Fruit fly (Drosophila melanogaster) whole organism, embryonic: ENCODE results near the gene Ir68b.

Source experiments
- Adf1 ChIP-seq: fragments of 200-800 bp; sonication (Bioruptor generic); IDR thresholded peaks from 2 replicates; pipeline ENCODE4 v1.3.6; 2022; ENCODE audit warnings: missing biosample characterization, missing genetic modification characterization
- Awh ChIP-seq: fragments of 200-800 bp; sonication (Bioruptor generic); IDR thresholded peaks from 2 replicates; pipeline ENCODE4, ENCODE4 v1.3.6; 2022; ENCODE audit warnings: missing biosample characterization, missing genetic modification characterization
- Bteb2 ChIP-seq: fragments of 200-800 bp; sonication (Bioruptor generic); optimal IDR thresholded peaks from 2 replicates; lab custom pipeline; 2016; ENCODE audit warnings: missing biosample characterization, missing genetic modification characterization
- CG10267 ChIP-seq: fragments of 200-800 bp; sonication (Bioruptor generic); optimal IDR thresholded peaks from 2 replicates; lab custom pipeline; 2018; ENCODE audit warnings: missing biosample characterization, mild to moderate bottlenecking, missing genetic modification characterization, moderate library complexity
- CG12942 ChIP-seq: fragments of 200-800 bp; sonication (Bioruptor generic); optimal IDR thresholded peaks from 3 replicates; lab custom pipeline; 2016; ENCODE audit warnings: missing biosample characterization, missing genetic modification characterization
- CG13287 ChIP-seq: fragments of 200-800 bp; sonication (Bioruptor generic); IDR thresholded peaks from 2 replicates; pipeline ENCODE4 v1.3.6; 2022; ENCODE audit warnings: missing biosample characterization, missing genetic modification characterization; ENCODE audit not compliant: partially characterized antibody
- CG13775 ChIP-seq: fragments of 200-800 bp; sonication (Bioruptor generic); optimal IDR thresholded peaks from 3 replicates; lab custom pipeline; 2017; ENCODE audit warnings: missing biosample characterization, mild to moderate bottlenecking, missing genetic modification characterization
- CG14050 ChIP-seq: fragments of 200-800 bp; sonication (Bioruptor generic); IDR thresholded peaks from 3 replicates; pipeline ENCODE4 v1.3.6; 2022; ENCODE audit warnings: missing biosample characterization, missing genetic modification characterization
- CG15601 ChIP-seq: fragments of 200-800 bp; sonication (Bioruptor generic); optimal IDR thresholded peaks from 3 replicates; lab custom pipeline; 2019; ENCODE audit warnings: missing biosample characterization, mild to moderate bottlenecking, missing genetic modification characterization, moderate library complexity
- CG16815 ChIP-seq: fragments of 200-800 bp; sonication (Bioruptor generic); optimal IDR thresholded peaks from 3 replicates; lab custom pipeline; 2017; ENCODE audit warnings: missing biosample characterization, mild to moderate bottlenecking, missing genetic modification characterization
- CG17829 ChIP-seq: fragments of 200-800 bp; optimal IDR thresholded peaks from 2 replicates; lab custom pipeline; 2019; ENCODE audit warnings: missing biosample characterization, mild to moderate bottlenecking, missing genetic modification characterization, moderate library complexity
- CG2116 ChIP-seq: fragments of 200-800 bp; sonication (Bioruptor generic); optimal IDR thresholded peaks from 3 replicates; lab custom pipeline; 2018; ENCODE audit warnings: missing biosample characterization, mild to moderate bottlenecking, missing genetic modification characterization
- CG31441 ChIP-seq: fragments of 200-800 bp; sonication (Bioruptor generic); IDR thresholded peaks from 2 replicates; pipeline ENCODE4 v1.3.6; 2022; ENCODE audit warnings: missing biosample characterization, missing genetic modification characterization
- CG3407 ChIP-seq: fragments of 200-800 bp; sonication (Bioruptor generic); optimal IDR thresholded peaks from 2 replicates; lab custom pipeline; 2018; ENCODE audit warnings: missing biosample characterization, mild to moderate bottlenecking, missing genetic modification characterization
- CG4404 ChIP-seq: fragments of 200-800 bp; sonication (Bioruptor generic); IDR thresholded peaks from 2 replicates; pipeline ENCODE4 v1.3.6; 2022; ENCODE audit warnings: missing biosample characterization, missing genetic modification characterization
- CG5245 ChIP-seq: fragments of 200-800 bp; sonication (Bioruptor generic); optimal IDR thresholded peaks from 3 replicates; lab custom pipeline; 2016; ENCODE audit warnings: missing biosample characterization, missing genetic modification characterization
- CG6683 ChIP-seq: fragments of 200-800 bp; sonication (Bioruptor generic); optimal IDR thresholded peaks from 2 replicates; lab custom pipeline; 2017; ENCODE audit warnings: missing biosample characterization, mild to moderate bottlenecking, missing genetic modification characterization, missing genetic modification reagents
- CG8359 ChIP-seq: fragments of 200-800 bp; sonication (Bioruptor generic); optimal IDR thresholded peaks from 2 replicates; lab custom pipeline; 2017; ENCODE audit warnings: missing biosample characterization, mild to moderate bottlenecking, missing genetic modification characterization, borderline replicate concordance
- CG8388 ChIP-seq: fragments of 200-800 bp; sonication (Bioruptor generic); optimal IDR thresholded peaks from 2 replicates; lab custom pipeline; 2019; ENCODE audit warnings: missing biosample characterization, mild to moderate bottlenecking, missing genetic modification characterization, moderate library complexity
- CG9727 ChIP-seq: fragments of 200-800 bp; sonication (Bioruptor generic); optimal IDR thresholded peaks from 3 replicates; lab custom pipeline; 2017; ENCODE audit warnings: missing biosample characterization, mild to moderate bottlenecking, missing genetic modification characterization
- CHES-1-like ChIP-seq: fragments of 200-800 bp; sonication (Bioruptor generic); optimal IDR thresholded peaks from 2 replicates; lab custom pipeline; 2016; ENCODE audit warnings: missing biosample characterization, missing genetic modification characterization
- D ChIP-seq, 2 experiments: fragments of 200-800 bp in 1 of 2; fragments of >200 bp in 1 of 2; sonication (Bioruptor generic) in 1 of 2; optimal IDR thresholded peaks; 2 replicates in 1 of 2; 3 replicates in 1 of 2; lab custom pipeline; 2017; ENCODE audit warnings: mild to moderate bottlenecking in 1 of 2, missing biosample characterization in 1 of 2, missing genetic modification characterization in 1 of 2, missing genetic modification reagents in 1 of 2
- D19A ChIP-seq: fragments of 200-800 bp; optimal IDR thresholded peaks from 3 replicates; lab custom pipeline; 2019; ENCODE audit warnings: missing biosample characterization, mild to moderate bottlenecking, missing genetic modification characterization, moderate library complexity
- Dbx ChIP-seq: fragments of 200-800 bp; sonication (Bioruptor generic); IDR thresholded peaks from 3 replicates; pipeline ENCODE4 v1.3.6; 2022; ENCODE audit warnings: missing biosample characterization, missing genetic modification characterization
- E2f1 ChIP-seq: fragments of 200-800 bp; sonication (Bioruptor generic); IDR thresholded peaks from 2 replicates; pipeline ENCODE4 v1.3.6; 2022; ENCODE audit warnings: missing biosample characterization, missing genetic modification characterization
- E2f2 ChIP-seq: fragments of 200-800 bp; sonication (Bioruptor generic); IDR thresholded peaks from 2 replicates; pipeline ENCODE4 v1.3.6; 2022; ENCODE audit warnings: missing biosample characterization, missing genetic modification characterization
- Ets65A ChIP-seq: fragments of 200-800 bp; sonication (Bioruptor generic); peaks from one replicate; lab custom pipeline; 2016; ENCODE audit warnings: missing biosample characterization, missing genetic modification characterization
- GATAe ChIP-seq: fragments of 200-800 bp; sonication (Bioruptor generic); conservative IDR thresholded peaks from 2 replicates; pipeline ENCODE4 v1.3.6; 2022; ENCODE audit warnings: missing biosample characterization, missing genetic modification characterization
- Mrtf ChIP-seq: fragments of 200-800 bp; sonication (Bioruptor generic); IDR thresholded peaks from 3 replicates; pipeline ENCODE4 v1.3.6; 2022; ENCODE audit warnings: missing biosample characterization, missing genetic modification characterization
- NC2β ChIP-seq: fragments of 200-800 bp; sonication (Bioruptor generic); optimal IDR thresholded peaks from 2 replicates; lab custom pipeline; 2016; ENCODE audit warnings: missing biosample characterization, missing genetic modification characterization
- NK7.1 ChIP-seq: fragments of 200-800 bp; sonication (Bioruptor generic); optimal IDR thresholded peaks from 3 replicates; lab custom pipeline; 2016; ENCODE audit warnings: missing biosample characterization, missing genetic modification characterization
- Nf-YC ChIP-seq: fragments of 200-800 bp; optimal IDR thresholded peaks from 3 replicates; lab custom pipeline; 2019; ENCODE audit warnings: missing biosample characterization, mild to moderate bottlenecking, missing genetic modification characterization, moderate library complexity
- Sox102F ChIP-seq: fragments of 200-800 bp; sonication (Bioruptor generic); optimal IDR thresholded peaks from 2 replicates; lab custom pipeline; 2018; ENCODE audit warnings: missing biosample characterization, mild to moderate bottlenecking, missing genetic modification characterization, moderate library complexity
- Spps ChIP-seq: fragments of 200-800 bp; sonication (Bioruptor generic); optimal IDR thresholded peaks from 2 replicates; lab custom pipeline; 2018; ENCODE audit warnings: missing biosample characterization, mild to moderate bottlenecking, missing genetic modification characterization
- Sry-β ChIP-seq: fragments of 200-800 bp; sonication (Bioruptor generic); optimal IDR thresholded peaks from 2 replicates; lab custom pipeline; 2018; ENCODE audit warnings: missing biosample characterization, mild to moderate bottlenecking, missing genetic modification characterization, moderate library complexity
- Usf ChIP-seq: fragments of 200-800 bp; sonication (Bioruptor generic); optimal IDR thresholded peaks from 2 replicates; lab custom pipeline; 2017; ENCODE audit warnings: missing genotype, missing biosample characterization, missing genetic modification characterization
- crc ChIP-seq: fragments of 200-800 bp; sonication (Bioruptor generic); optimal IDR thresholded peaks from 2 replicates; lab custom pipeline; 2016; ENCODE audit warnings: missing biosample characterization, missing genetic modification characterization
- croc ChIP-seq: fragments of 200-800 bp; sonication (Bioruptor generic); conservative IDR thresholded peaks from 3 replicates; pipeline ENCODE4 v1.3.6; 2022; ENCODE audit warnings: missing biosample characterization, missing genetic modification characterization
- dimm ChIP-seq: fragments of 200-800 bp; sonication (Bioruptor generic); IDR thresholded peaks from 2 replicates; pipeline ENCODE4 v1.3.6; 2022; ENCODE audit warnings: missing biosample characterization, missing genetic modification characterization
- eve ChIP-seq, 2 experiments: fragments of >200 bp; optimal IDR thresholded peaks; 2 replicates each; lab custom pipeline; 2017; ENCODE audit warnings: missing biosample characterization in 2 of 2, missing genetic modification characterization in 2 of 2
- grn ChIP-seq: fragments of 200-800 bp; sonication (Bioruptor generic); optimal IDR thresholded peaks from 3 replicates; lab custom pipeline; 2017; ENCODE audit warnings: missing biosample characterization, missing genetic modification characterization
- mld ChIP-seq: fragments of 200-800 bp; sonication (Bioruptor generic); IDR thresholded peaks from 3 replicates; pipeline ENCODE4 v1.3.6; 2022; ENCODE audit warnings: missing biosample characterization, missing genetic modification characterization; ENCODE audit not compliant: partially characterized antibody
- nau ChIP-seq: fragments of 200-800 bp; sonication (Bioruptor generic); optimal IDR thresholded peaks from 3 replicates; lab custom pipeline; 2017; ENCODE audit warnings: missing biosample characterization, mild to moderate bottlenecking, missing genetic modification characterization, missing genetic modification reagents
- nmo ChIP-seq: fragments of 200-800 bp; sonication (Bioruptor generic); optimal IDR thresholded peaks from 2 replicates; lab custom pipeline; 2018; ENCODE audit warnings: missing biosample characterization, mild to moderate bottlenecking, missing genetic modification characterization, moderate library complexity
- nom ChIP-seq: fragments of 200-800 bp; sonication (Bioruptor generic); optimal IDR thresholded peaks from 2 replicates; lab custom pipeline; 2017; ENCODE audit warnings: missing biosample characterization, missing genetic modification characterization, mild to moderate bottlenecking, moderate library complexity, missing genetic modification reagents
- sima ChIP-seq: fragments of 200-800 bp; sonication (Bioruptor generic); optimal IDR thresholded peaks from 2 replicates; lab custom pipeline; 2016; ENCODE audit warnings: missing biosample characterization, missing genetic modification characterization
- so ChIP-seq: fragments of 200-800 bp; sonication (Bioruptor generic); IDR thresholded peaks from 3 replicates; pipeline ENCODE4 v1.3.6; 2022; ENCODE audit warnings: missing biosample characterization, missing genetic modification characterization
- tap ChIP-seq: fragments of 200-800 bp; optimal IDR thresholded peaks from 3 replicates; lab custom pipeline; 2019; ENCODE audit warnings: missing biosample characterization, mild to moderate bottlenecking, missing genetic modification characterization, moderate library complexity
- tio ChIP-seq: fragments of 200-800 bp; sonication (Bioruptor generic); optimal IDR thresholded peaks from 2 replicates; lab custom pipeline; 2017; ENCODE audit warnings: missing biosample characterization, missing genetic modification characterization, inconsistent platforms
- unpg ChIP-seq: fragments of 200-800 bp; sonication (Bioruptor generic); optimal IDR thresholded peaks from 3 replicates; lab custom pipeline; 2018; ENCODE audit warnings: missing biosample characterization, mild to moderate bottlenecking, missing genetic modification characterization, moderate library complexity
- zen2 ChIP-seq: fragments of 200-800 bp; sonication (Bioruptor generic); IDR thresholded peaks from 3 replicates; pipeline ENCODE4 v1.3.6; 2022; ENCODE audit warnings: missing biosample characterization, missing genetic modification characterization; ENCODE audit not compliant: partially characterized antibody

Gene Ir68b

DNA sequence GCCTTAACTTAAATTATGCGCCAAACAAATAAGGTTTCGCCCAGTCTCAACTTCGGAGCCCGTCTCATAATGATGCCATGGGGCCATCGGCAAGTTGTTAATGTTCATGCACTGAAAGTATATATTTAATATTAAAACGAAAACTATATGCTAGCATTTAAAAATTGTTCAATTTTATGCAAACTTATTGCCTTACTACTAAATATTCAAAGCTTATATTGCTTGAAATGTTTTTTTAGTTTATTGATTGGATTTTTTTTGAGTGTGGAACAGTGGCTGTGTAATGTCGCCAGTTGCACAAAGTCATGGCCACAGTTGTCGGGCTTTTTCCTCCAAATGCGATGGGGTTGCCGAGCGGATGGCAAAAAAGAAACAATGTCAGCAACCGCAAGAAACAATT, 13.0 kb downstream of the Ir68b start (continued):
- TF ChIP-seq CG6683 (GFP tag; lab: Kevin White, UChicago) = no peak
- TF ChIP-seq E2f2 (GFP tag; lab: Robert Waterston, UW) = 0 out of 2 replicates have a peak, but pooled peaks have one; percentile 29
- no peak for TF ChIP-seq GATAe
- no peak for TF ChIP-seq CG31441 (GFP tag; lab: Robert Waterston, UW)
- no peak for TF ChIP-seq sima
- no peak for TF ChIP-seq CG8359 (GFP tag; lab: Kevin White, UChicago)
- TF ChIP-seq Ets65A = no peak
- TF ChIP-seq CG5245 (GFP tag; lab: Kevin White, UChicago) = no peak
- TF ChIP-seq CG10267 (tag; lab: Kevin White, UChicago) = peak; percentile 25
- no peak for TF ChIP-seq CG2116 (GFP tag; lab: Kevin White, UChicago)
- TF ChIP-seq eve (GFP tag; optimal IDR thresholded peaks at IDR 0.05; lab: Kevin White, UChicago) = no peak
- no peak for TF ChIP-seq nmo
- no peak for TF ChIP-seq CG16815 (GFP tag; lab: Kevin White, UChicago)
- no peak for TF ChIP-seq CG13775 (GFP tag; lab: Kevin White, UChicago)
- no peak for TF ChIP-seq CG13287 (GFP tag; lab: Robert Waterston, UW)
- TF ChIP-seq Mrtf (GFP tag; lab: Robert Waterston, UW) = no peak
- no peak for TF ChIP-seq CG15601 (tag; lab: Kevin White, UChicago)
- no peak for TF ChIP-seq dimm (GFP tag; lab: Robert Waterston, UW)
- no peak for TF ChIP-seq grn (GFP tag; lab: Kevin White, UChicago)
- TF ChIP-seq tio (GFP tag; lab: Kevin White, UChicago) = no peak
- no peak for TF ChIP-seq Spps (tag; lab: Kevin White, UChicago)
- no peak for TF ChIP-seq nau
- TF ChIP-seq CG9727 (GFP tag; lab: Kevin White, UChicago) = no peak
- no peak for TF ChIP-seq Awh (GFP tag; lab: Robert Waterston, UW)
- no peak for TF ChIP-seq CG12942 (GFP tag; lab: Kevin White, UChicago)
- no peak for TF ChIP-seq zen2 (GFP tag; lab: Robert Waterston, UW)
- no peak for TF ChIP-seq Bteb2 (GFP tag; lab: Kevin White, UChicago)
- TF ChIP-seq crc (GFP tag; lab: Kevin White, UChicago) = no peak
- TF ChIP-seq CG8388 (GFP tag; lab: Kevin White, UChicago) = peak; percentile 9
- TF ChIP-seq Adf1 (GFP tag; lab: Robert Waterston, UW) = no peak
- TF ChIP-seq Nf-YC (tag; lab: Kevin White, UChicago) = no peak
- no peak for TF ChIP-seq CG4404 (GFP tag; lab: Robert Waterston, UW)
- no peak for TF ChIP-seq croc (GFP tag; lab: Robert Waterston, UW)
- TF ChIP-seq tap = no peak
- no peak for TF ChIP-seq D (optimal IDR thresholded peaks at IDR 0.05; lab: Kevin White, UChicago)
- no peak for TF ChIP-seq D (GFP tag; optimal IDR thresholded peaks at IDR 0.05; lab: Kevin White, UChicago)
- TF ChIP-seq Sry-β = no peak
- no peak for TF ChIP-seq Usf (GFP tag; lab: Kevin White, UChicago)
- TF ChIP-seq NC2β = no peak
- TF ChIP-seq nom (GFP tag; lab: Kevin White, UChicago) = peak; percentile 50
- TF ChIP-seq unpg (GFP tag; lab: Kevin White, UChicago) = no peak
- peak; percentile 12; the same call in 1 of the 2 replicates for TF ChIP-seq E2f1
- no peak for TF ChIP-seq NK7.1 (GFP tag; lab: Kevin White, UChicago)
- no peak for TF ChIP-seq CG14050
- no peak for TF ChIP-seq Sox102F
- no peak for TF ChIP-seq Dbx (GFP tag; lab: Robert Waterston, UW)
- TF ChIP-seq mld (GFP tag; lab: Robert Waterston, UW) = no peak
- no peak for TF ChIP-seq so (GFP tag; lab: Robert Waterston, UW)
- TF ChIP-seq CHES-1-like (GFP tag; lab: Kevin White, UChicago) = no peak
- peak; percentile 12 for TF ChIP-seq CG17829 (tag; lab: Kevin White, UChicago)
- peak; percentile 23 for TF ChIP-seq D19A
- TF ChIP-seq CG3407 = no peak
